Fruit fly (Drosophila melanogaster) whole organism, prepupa: ENCODE data around the gene CG32409.

ENCODE experiments used
- Blimp-1 ChIP-seq: fragments of 200-800 bp; sonication (Bioruptor generic); optimal IDR thresholded peaks from 3 replicates; lab custom pipeline; 2017; ENCODE audit warnings: missing biosample characterization, missing genetic modification characterization, mild to moderate bottlenecking, moderate library complexity, missing genetic modification reagents
- CG10669 ChIP-seq: fragments of 200-800 bp; sonication (Bioruptor generic); optimal IDR thresholded peaks from 3 replicates; lab custom pipeline; 2018; ENCODE audit warnings: missing biosample characterization, mild to moderate bottlenecking, missing genetic modification characterization, moderate library complexity
- CG11294 ChIP-seq: fragments of 200-800 bp; sonication (Bioruptor generic); IDR thresholded peaks from 2 replicates; pipeline ENCODE4 v1.3.6; 2022; ENCODE audit warnings: missing biosample characterization, missing genetic modification characterization
- CG11902 ChIP-seq: fragments of 200-800 bp; sonication (Bioruptor generic); optimal IDR thresholded peaks from 3 replicates; lab custom pipeline; 2016; ENCODE audit warnings: missing biosample characterization, missing genetic modification characterization
- CG15336 ChIP-seq: fragments of 200-800 bp; sonication (Bioruptor generic); IDR thresholded peaks from 2 replicates; pipeline ENCODE4 v1.3.6; 2022; ENCODE audit warnings: missing biosample characterization, missing genetic modification characterization
- CG16779 ChIP-seq: fragments of 200-800 bp; sonication (Bioruptor generic); optimal IDR thresholded peaks from 3 replicates; lab custom pipeline; 2017; ENCODE audit warnings: missing biosample characterization, mild to moderate bottlenecking, missing genetic modification characterization
- CG3032 ChIP-seq: fragments of 200-800 bp; optimal IDR thresholded peaks from 2 replicates; lab custom pipeline; 2019; ENCODE audit warnings: missing biosample characterization, mild to moderate bottlenecking, missing genetic modification characterization, moderate library complexity
- CG31627 ChIP-seq: fragments of 200-800 bp; sonication (Bioruptor generic); optimal IDR thresholded peaks from 3 replicates; lab custom pipeline; 2016; ENCODE audit warnings: missing biosample characterization, missing genetic modification characterization
- CG32006 ChIP-seq: fragments of 200-800 bp; sonication (Bioruptor generic); optimal IDR thresholded peaks from 3 replicates; lab custom pipeline; 2017; ENCODE audit warnings: missing biosample characterization, mild to moderate bottlenecking, missing genetic modification characterization
- CG34406 ChIP-seq: fragments of 200-800 bp; sonication (Bioruptor generic); optimal IDR thresholded peaks from 3 replicates; lab custom pipeline; 2016; ENCODE audit warnings: missing biosample characterization, missing genetic modification characterization
- CG3919 ChIP-seq: fragments of 200-800 bp; sonication (Bioruptor generic); optimal IDR thresholded peaks from 3 replicates; lab custom pipeline; 2016; ENCODE audit warnings: missing biosample characterization, missing genetic modification characterization
- CG4318 ChIP-seq: fragments of 200-800 bp; sonication (Bioruptor generic); optimal IDR thresholded peaks from 3 replicates; lab custom pipeline; 2017; ENCODE audit warnings: missing biosample characterization, mild to moderate bottlenecking, missing genetic modification characterization
- CG6163 ChIP-seq: fragments of 200-800 bp; sonication (Bioruptor generic); IDR thresholded peaks from 3 replicates; pipeline ENCODE4 v1.3.6; 2022; ENCODE audit warnings: missing biosample characterization, missing genetic modification characterization
- CG6792 ChIP-seq: fragments of 200-800 bp; sonication (Bioruptor generic); optimal IDR thresholded peaks from 3 replicates; lab custom pipeline; 2016; ENCODE audit warnings: missing biosample characterization, missing genetic modification characterization
- CG6808 ChIP-seq: fragments of 200-800 bp; sonication (Bioruptor generic); optimal IDR thresholded peaks from 3 replicates; lab custom pipeline; 2017; ENCODE audit warnings: missing biosample characterization, missing genetic modification characterization, mild to moderate bottlenecking, moderate library complexity, missing genetic modification reagents
- CG6854 ChIP-seq: fragments of 200-800 bp; sonication (Bioruptor generic); optimal IDR thresholded peaks from 2 replicates; lab custom pipeline; 2017; ENCODE audit warnings: missing biosample characterization, mild to moderate bottlenecking, missing genetic modification characterization
- CG7368 ChIP-seq: fragments of 200-800 bp; sonication (Bioruptor generic); optimal IDR thresholded peaks from 3 replicates; lab custom pipeline; 2016; ENCODE audit warnings: missing biosample characterization, missing genetic modification characterization
- CG8119 ChIP-seq: fragments of 200-800 bp; sonication (Bioruptor generic); IDR thresholded peaks from 3 replicates; pipeline ENCODE4 v1.3.6; 2022; ENCODE audit warnings: missing biosample characterization, missing genetic modification characterization
- CG8319 ChIP-seq: fragments of 200-800 bp; sonication (Bioruptor generic); optimal IDR thresholded peaks from 3 replicates; lab custom pipeline; 2016; ENCODE audit warnings: missing biosample characterization, missing genetic modification characterization
- CG9139 ChIP-seq: fragments of 200-800 bp; sonication (Bioruptor generic); optimal IDR thresholded peaks from 3 replicates; lab custom pipeline; 2017; ENCODE audit warnings: missing biosample characterization, mild to moderate bottlenecking, missing genetic modification characterization
- Eip75B ChIP-seq: fragments of 200-800 bp; sonication (Bioruptor generic); optimal IDR thresholded peaks from 3 replicates; lab custom pipeline; 2016; ENCODE audit warnings: missing biosample characterization, missing genetic modification characterization
- Eip78C ChIP-seq: fragments of 200-800 bp; sonication (Bioruptor generic); peaks from one replicate; lab custom pipeline; 2016; ENCODE audit warnings: missing biosample characterization, missing genetic modification characterization
- Eip93F ChIP-seq: fragments of 200-800 bp; sonication (Bioruptor generic); optimal IDR thresholded peaks from 2 replicates; lab custom pipeline; 2016; ENCODE audit warnings: missing biosample characterization, mild to moderate bottlenecking, missing genetic modification characterization
- Ets21C ChIP-seq: fragments of 200-800 bp; sonication (Bioruptor generic); optimal IDR thresholded peaks from 3 replicates; lab custom pipeline; 2016; ENCODE audit warnings: missing biosample characterization, missing genetic modification characterization
- Ets96B ChIP-seq: fragments of 200-800 bp; optimal IDR thresholded peaks from 2 replicates; lab custom pipeline; 2019; ENCODE audit warnings: missing biosample characterization, mild to moderate bottlenecking, missing genetic modification characterization, moderate library complexity
- Gug ChIP-seq: fragments of 200-800 bp; sonication (Bioruptor generic); IDR thresholded peaks from 2 replicates; pipeline ENCODE4 v1.3.6; 2022; ENCODE audit warnings: missing biosample characterization, missing genetic modification characterization
- Hr39 ChIP-seq: fragments of 200-800 bp; sonication (Bioruptor generic); optimal IDR thresholded peaks from 2 replicates; lab custom pipeline; 2016; ENCODE audit warnings: missing biosample characterization, missing genetic modification characterization
- Hr4 ChIP-seq: fragments of 200-800 bp; sonication (Bioruptor generic); optimal IDR thresholded peaks from 3 replicates; lab custom pipeline; 2016; ENCODE audit warnings: missing biosample characterization, missing genetic modification characterization
- Lpt ChIP-seq: fragments of 200-800 bp; sonication (Bioruptor generic); optimal IDR thresholded peaks from 3 replicates; lab custom pipeline; 2016; ENCODE audit warnings: missing biosample characterization, missing genetic modification characterization
- Met ChIP-seq: fragments of 200-800 bp; sonication (Bioruptor generic); optimal IDR thresholded peaks from 3 replicates; lab custom pipeline; 2016; ENCODE audit warnings: missing biosample characterization, missing genetic modification characterization
- OdsH ChIP-seq: fragments of 200-800 bp; sonication (Bioruptor generic); optimal IDR thresholded peaks from 3 replicates; lab custom pipeline; 2016; ENCODE audit warnings: missing biosample characterization, missing genetic modification characterization
- Smox ChIP-seq: fragments of 200-800 bp; sonication (Bioruptor generic); optimal IDR thresholded peaks from 3 replicates; lab custom pipeline; 2016; ENCODE audit warnings: missing biosample characterization, missing genetic modification characterization
- Sox102F ChIP-seq: fragments of 200-800 bp; sonication (Bioruptor generic); optimal IDR thresholded peaks from 2 replicates; lab custom pipeline; 2016; ENCODE audit warnings: missing biosample characterization, mild to moderate bottlenecking, missing genetic modification characterization
- Sox15 ChIP-seq: fragments of 200-800 bp; sonication (Bioruptor generic); optimal IDR thresholded peaks from 3 replicates; lab custom pipeline; 2016; ENCODE audit warnings: missing biosample characterization, missing genetic modification characterization
- achi ChIP-seq: fragments of 200-800 bp; sonication (Bioruptor generic); optimal IDR thresholded peaks from 3 replicates; lab custom pipeline; 2016; ENCODE audit warnings: missing biosample characterization, missing genetic modification characterization
- acj6 ChIP-seq: fragments of 200-800 bp; sonication (Bioruptor generic); optimal IDR thresholded peaks from 3 replicates; lab custom pipeline; 2016; ENCODE audit warnings: missing biosample characterization, missing genetic modification characterization
- cyc ChIP-seq: fragments of 200-800 bp; sonication (Bioruptor generic); optimal IDR thresholded peaks from 3 replicates; lab custom pipeline; 2016; ENCODE audit warnings: missing biosample characterization, missing genetic modification characterization
- dac ChIP-seq: fragments of 200-800 bp; sonication (Bioruptor generic); optimal IDR thresholded peaks from 2 replicates; lab custom pipeline; 2017; ENCODE audit warnings: missing biosample characterization, mild to moderate bottlenecking, missing genetic modification characterization
- eg ChIP-seq: fragments of 200-800 bp; sonication (Bioruptor generic); IDR thresholded peaks from 3 replicates; pipeline ENCODE4 v1.3.6; 2022; ENCODE audit warnings: missing biosample characterization, missing genetic modification characterization
- esn ChIP-seq: fragments of 200-800 bp; sonication (Bioruptor generic); optimal IDR thresholded peaks from 2 replicates; lab custom pipeline; 2016; ENCODE audit warnings: missing biosample characterization, mild to moderate bottlenecking, missing genetic modification characterization, moderate library complexity
- fd59A ChIP-seq: fragments of 200-800 bp; sonication (Bioruptor generic); optimal IDR thresholded peaks from 2 replicates; lab custom pipeline; 2017; ENCODE audit warnings: missing biosample characterization, mild to moderate bottlenecking, missing genetic modification characterization, missing genetic modification reagents
- lz ChIP-seq: fragments of 200-800 bp; sonication (Bioruptor generic); optimal IDR thresholded peaks from 3 replicates; lab custom pipeline; 2016; ENCODE audit warnings: missing biosample characterization, missing genetic modification characterization
- net ChIP-seq: fragments of 200-800 bp; sonication (Bioruptor generic); optimal IDR thresholded peaks from 3 replicates; lab custom pipeline; 2016; ENCODE audit warnings: missing biosample characterization, missing genetic modification characterization
- salr ChIP-seq, 2 experiments: fragments of 200-800 bp; sonication (Bioruptor generic); optimal IDR thresholded peaks; 3 replicates each; lab custom pipeline; 2016 to 2018; ENCODE audit warnings: missing biosample characterization in 2 of 2, missing genetic modification characterization in 2 of 2, mild to moderate bottlenecking in 1 of 2
- spab ChIP-seq: fragments of 200-800 bp; sonication (Bioruptor generic); optimal IDR thresholded peaks from 2 replicates; lab custom pipeline; 2017; ENCODE audit warnings: missing biosample characterization, mild to moderate bottlenecking, missing genetic modification characterization, missing genetic modification reagents
- ss ChIP-seq, 2 experiments: fragments of 200-800 bp; sonication (Bioruptor generic); optimal IDR thresholded peaks; 2 replicates in 1 of 2; 3 replicates in 1 of 2; lab custom pipeline; 2017 to 2018; ENCODE audit warnings: mild to moderate bottlenecking in 2 of 2, missing biosample characterization in 2 of 2, missing genetic modification characterization in 2 of 2, moderate library complexity in 1 of 2
- svp ChIP-seq: fragments of 200-800 bp; sonication (Bioruptor generic); peaks from one replicate; lab custom pipeline; 2016; ENCODE audit warnings: missing biosample characterization, missing genetic modification characterization
- topi ChIP-seq: fragments of 200-800 bp; sonication (Bioruptor generic); optimal IDR thresholded peaks from 3 replicates; lab custom pipeline; 2016; ENCODE audit warnings: missing biosample characterization, missing genetic modification characterization
- vri ChIP-seq: fragments of 200-800 bp; sonication (Bioruptor generic); optimal IDR thresholded peaks from 3 replicates; lab custom pipeline; 2016; ENCODE audit warnings: missing biosample characterization, mild to moderate bottlenecking, missing genetic modification characterization

Gene CG32409

DNA sequence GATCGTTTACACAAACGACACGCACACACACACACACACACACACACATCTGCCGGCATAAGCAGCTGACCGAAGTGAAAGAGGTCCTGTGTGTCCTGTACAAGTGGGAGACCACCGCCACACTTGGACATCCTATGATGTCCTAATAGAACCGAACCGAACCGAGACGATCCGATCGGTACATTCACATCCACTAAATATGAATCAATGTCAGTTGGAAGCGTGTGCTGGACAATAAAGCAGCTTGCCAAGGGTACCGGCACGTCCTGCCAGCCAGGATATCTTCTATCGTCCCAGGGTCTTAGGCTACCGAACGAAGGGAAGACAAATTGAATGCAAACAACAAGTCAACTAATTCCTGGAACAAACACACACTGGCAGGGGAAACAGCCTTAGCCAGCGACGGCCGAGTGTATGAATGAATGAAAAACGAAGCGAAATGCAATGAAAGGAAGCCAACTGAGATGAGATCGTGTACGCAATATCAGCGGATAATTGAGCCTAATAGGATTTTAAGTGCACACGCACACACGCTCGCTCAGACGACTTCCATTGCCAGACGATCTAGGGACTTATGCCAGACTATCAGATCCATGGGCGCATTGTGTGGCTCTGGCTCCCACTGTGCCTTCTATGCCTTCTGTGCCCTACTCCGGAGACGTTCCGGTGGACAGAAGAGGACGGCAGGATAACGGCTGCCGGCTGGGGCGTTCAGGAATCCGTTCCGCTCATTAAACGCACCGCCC, 43.1 kb upstream of the CG32409 start:
- no peak for TF ChIP-seq CG8119 (GFP tag; lab: Robert Waterston, UW)
- no peak for TF ChIP-seq spab
- no peak for TF ChIP-seq CG34406 (GFP tag; lab: Kevin White, UChicago)
- TF ChIP-seq CG10669 (GFP tag; lab: Kevin White, UChicago) = no peak
- TF ChIP-seq CG3032 = no peak

dm6 chr3L:5856919-5857318, 42.4 kb upstream of the CG32409 start:
- peak; percentile 37 for TF ChIP-seq Met
- no peak for TF ChIP-seq net
- TF ChIP-seq Sox15 = no peak
- no peak for TF ChIP-seq cyc (GFP tag; lab: Kevin White, UChicago)
- no peak for TF ChIP-seq CG11902
- TF ChIP-seq spab = peak; percentile 46
- TF ChIP-seq esn = peak; percentile 34
- TF ChIP-seq CG6854 (GFP tag; lab: Kevin White, UChicago) = no peak
- TF ChIP-seq Eip78C (GFP tag; lab: Kevin White, UChicago) = peak; percentile 77
- no peak for TF ChIP-seq CG6163 (GFP tag; lab: Robert Waterston, UW)
- peak; percentile 26 for TF ChIP-seq CG3919 (GFP tag; lab: Kevin White, UChicago)
- TF ChIP-seq acj6 (GFP tag; lab: Kevin White, UChicago) = no peak
- peak; percentile 3 for TF ChIP-seq CG32006
- no peak for TF ChIP-seq CG8319 (GFP tag; lab: Kevin White, UChicago)
- peak; percentile 13 for TF ChIP-seq Smox
- TF ChIP-seq topi = peak; percentile 11
- TF ChIP-seq CG6792 (GFP tag; lab: Kevin White, UChicago) = peak; percentile 8
- no peak for TF ChIP-seq Gug (GFP tag; lab: Robert Waterston, UW)
- no peak for TF ChIP-seq achi (GFP tag; lab: Kevin White, UChicago)
- peak; percentile 52 for TF ChIP-seq CG10669 (GFP tag; lab: Kevin White, UChicago)
- TF ChIP-seq svp (GFP tag; lab: Kevin White, UChicago) = peak; percentile 72
- TF ChIP-seq Eip93F (GFP tag; lab: Kevin White, UChicago) = no peak
- no peak for TF ChIP-seq CG8119 (GFP tag; lab: Robert Waterston, UW)
- TF ChIP-seq Hr4 (GFP tag; lab: Kevin White, UChicago) = no peak
- no peak for TF ChIP-seq CG34406 (GFP tag; lab: Kevin White, UChicago)
- TF ChIP-seq Ets21C (GFP tag; lab: Kevin White, UChicago) = no peak
- no peak for TF ChIP-seq CG7368 (GFP tag; lab: Kevin White, UChicago)
- no peak for TF ChIP-seq CG15336 (GFP tag; lab: Robert Waterston, UW)
- TF ChIP-seq lz (GFP tag; lab: Kevin White, UChicago) = peak; percentile 11
- TF ChIP-seq CG16779 (tag; lab: Kevin White, UChicago) = no peak
- peak; percentile 57 for TF ChIP-seq CG6808 (GFP tag; lab: Kevin White, UChicago)
- no peak for TF ChIP-seq Lpt (GFP tag; lab: Kevin White, UChicago)
- peak; percentile 56 for TF ChIP-seq Ets96B (tag; lab: Kevin White, UChicago)
- TF ChIP-seq CG11294 (GFP tag; lab: Robert Waterston, UW) = no peak
- peak; percentile 25 to 52 for TF ChIP-seq ss (GFP tag; optimal IDR thresholded peaks at IDR 0.05; lab: Kevin White, UChicago)
- TF ChIP-seq fd59A (GFP tag; lab: Kevin White, UChicago) = peak; percentile 12
- peak; percentile 26 for TF ChIP-seq Hr39 (GFP tag; lab: Kevin White, UChicago)
- TF ChIP-seq CG9139 (GFP tag; lab: Kevin White, UChicago) = no peak
- TF ChIP-seq eg (GFP tag; lab: Robert Waterston, UW) = no peak
- TF ChIP-seq dac = no peak
- TF ChIP-seq vri (GFP tag; lab: Kevin White, UChicago) = peak; percentile 13
- no peak for TF ChIP-seq salr (GFP tag; optimal IDR thresholded peaks at IDR 0.05; lab: Kevin White, UChicago)
- TF ChIP-seq CG31627 (GFP tag; lab: Kevin White, UChicago) = no peak
- no peak for TF ChIP-seq Blimp-1 (GFP tag; lab: Kevin White, UChicago)
- peak; percentile 30 for TF ChIP-seq Eip75B
- no peak for TF ChIP-seq Sox102F (GFP tag; lab: Kevin White, UChicago)
- peak; percentile 14 for TF ChIP-seq OdsH
- no peak for TF ChIP-seq CG4318
- TF ChIP-seq CG3032 = peak; percentile 45
